Worm (Caenorhabditis elegans) whole organism, L1 larva: ENCODE data around the gene T25B9.4.

ENCODE experiments used
- C16A3.4 ChIP-seq: fragments of 150-350 bp; optimal IDR thresholded peaks from 2 replicates; lab custom pipeline; 2014; ENCODE audit warnings: missing biosample characterization, missing genetic modification characterization
- blmp-1 ChIP-seq: fragments of 150-350 bp; optimal IDR thresholded peaks from 2 replicates; lab custom pipeline; 2014; ENCODE audit warnings: missing biosample characterization, missing genetic modification characterization
- ceh-82 ChIP-seq, 3 experiments: fragments of 150-350 bp in 1 of 3; sonication (generic microtip) in 2 of 3; optimal IDR thresholded peaks; 2 replicates each; lab custom pipeline; 2014 to 2017; ENCODE audit warnings: missing biosample characterization in 3 of 3, missing genetic modification characterization in 3 of 3
- ceh-90 ChIP-seq: sonication (generic microtip); optimal IDR thresholded peaks from 2 replicates; lab custom pipeline; 2016; ENCODE audit warnings: missing genetic modification characterization, missing compliant biosample characterization
- efl-1 ChIP-seq, 4 experiments: fragments of 150-350 bp; optimal IDR thresholded peaks in 3 of 4; peaks in 1 of 4; 1 replicate in 1 of 4; 2 replicates in 3 of 4; lab custom pipeline; 2014; ENCODE audit warnings: missing biosample characterization in 2 of 4, missing genetic modification characterization in 2 of 4, missing genetic modification reagents in 2 of 4
- egl-27 ChIP-seq, 2 experiments: fragments of 150-350 bp in 1 of 2; sonication (generic microtip); optimal IDR thresholded peaks; 3 replicates each; lab custom pipeline; 2017 to 2018; ENCODE audit warnings: missing biosample characterization in 2 of 2, missing genetic modification characterization in 2 of 2, missing genetic modification reagents in 2 of 2
- elt-2 ChIP-seq: sonication (generic microtip); optimal IDR thresholded peaks from 2 replicates; lab custom pipeline; 2016; ENCODE audit warnings: missing genetic modification characterization, mild to moderate bottlenecking, inconsistent platforms, missing compliant biosample characterization, missing genetic modification reagents
- elt-3 ChIP-seq, 6 experiments: fragments of 150-350 bp in 1 of 6; sonication (generic microtip); optimal IDR thresholded peaks; 2 replicates each; lab custom pipeline; 2017 to 2018; ENCODE audit warnings: missing biosample characterization in 6 of 6, missing genetic modification characterization in 6 of 6, inconsistent platforms in 1 of 6
- fkh-10 ChIP-seq: sonication (generic microtip); optimal IDR thresholded peaks from 2 replicates; lab custom pipeline; 2017; ENCODE audit warnings: missing biosample characterization, missing genetic modification reagents, missing genetic modification characterization
- grh-1 ChIP-seq: fragments of 200-800 bp; sonication (Bioruptor generic); IDR thresholded peaks from 2 replicates; pipeline ENCODE4 v1.3.6; 2022; ENCODE audit warnings: missing genetic modification reagents, missing genetic modification characterization, missing compliant biosample characterization
- hlh-4 ChIP-seq: sonication (generic microtip); optimal IDR thresholded peaks from 2 replicates; lab custom pipeline; 2016; ENCODE audit warnings: mild to moderate bottlenecking, missing genetic modification characterization, missing compliant biosample characterization
- hpl-2 ChIP-seq: fragments of 150-350 bp; optimal IDR thresholded peaks from 2 replicates; lab custom pipeline; 2014; ENCODE audit warnings: missing biosample characterization, missing genetic modification reagents, missing genetic modification characterization
- irx-1 ChIP-seq: sonication (generic microtip); optimal IDR thresholded peaks from 2 replicates; lab custom pipeline; 2016; ENCODE audit warnings: missing genetic modification characterization, missing compliant biosample characterization
- lin-14 ChIP-seq: fragments of 200-800 bp; sonication (Bioruptor generic); optimal IDR thresholded peaks from 2 replicates; lab custom pipeline; 2018; ENCODE audit warnings: mild to moderate bottlenecking, missing genetic modification characterization, moderate library complexity, missing compliant biosample characterization
- lin-35 ChIP-seq, 2 experiments: fragments of 150-350 bp; optimal IDR thresholded peaks; 2 replicates each; lab custom pipeline; 2014; ENCODE audit warnings: missing biosample characterization in 2 of 2, missing genetic modification characterization in 2 of 2, missing genetic modification reagents in 2 of 2
- lsy-2 ChIP-seq, 2 experiments: fragments of 150-350 bp; optimal IDR thresholded peaks; 2 replicates each; lab custom pipeline; 2014; ENCODE audit warnings: missing biosample characterization in 2 of 2, missing genetic modification characterization in 2 of 2
- mdl-1 ChIP-seq, 2 experiments: fragments of 150-350 bp; optimal IDR thresholded peaks; 2 replicates each; lab custom pipeline; 2014 to 2017; ENCODE audit warnings: missing biosample characterization in 2 of 2, missing genetic modification characterization in 2 of 2, inconsistent platforms in 1 of 2
- mef-2 ChIP-seq: fragments of 150-350 bp; optimal IDR thresholded peaks from 2 replicates; lab custom pipeline; 2014; ENCODE audit warnings: missing biosample characterization, missing genetic modification characterization
- nhr-11 ChIP-seq: fragments of 150-350 bp; optimal IDR thresholded peaks from 2 replicates; lab custom pipeline; 2014; ENCODE audit warnings: missing biosample characterization, missing genetic modification characterization
- nhr-19 ChIP-seq: fragments of 200-800 bp; sonication (Bioruptor generic); conservative IDR thresholded peaks from 2 replicates; pipeline ENCODE4 v1.3.6; 2022; ENCODE audit warnings: missing genetic modification characterization, missing compliant biosample characterization
- nhr-20 ChIP-seq: sonication (generic microtip); optimal IDR thresholded peaks from 2 replicates; lab custom pipeline; 2016; ENCODE audit warnings: mild to moderate bottlenecking, missing genetic modification characterization, missing compliant biosample characterization
- nhr-237 ChIP-seq: fragments of 150-350 bp; optimal IDR thresholded peaks from 2 replicates; lab custom pipeline; 2014; ENCODE audit warnings: missing biosample characterization, missing genetic modification characterization
- nhr-47 ChIP-seq: sonication (generic microtip); optimal IDR thresholded peaks from 2 replicates; lab custom pipeline; 2016; ENCODE audit warnings: mild to moderate bottlenecking, missing genetic modification characterization, moderate library complexity, missing compliant biosample characterization
- nhr-71 ChIP-seq: sonication (generic microtip); optimal IDR thresholded peaks from 2 replicates; lab custom pipeline; 2016; ENCODE audit warnings: mild to moderate bottlenecking, missing genetic modification characterization, moderate library complexity, missing compliant biosample characterization
- nhr-77 ChIP-seq: fragments of 150-350 bp; optimal IDR thresholded peaks from 2 replicates; lab custom pipeline; 2014; ENCODE audit warnings: missing biosample characterization, missing genetic modification characterization
- nhr-84 ChIP-seq: sonication (generic microtip); optimal IDR thresholded peaks from 2 replicates; lab custom pipeline; 2017; ENCODE audit warnings: missing biosample characterization, missing genetic modification characterization
- nhr-85 ChIP-seq: sonication (generic microtip); peaks from one replicate; lab custom pipeline; 2016; ENCODE audit warnings: missing genetic modification characterization, inconsistent platforms, missing compliant biosample characterization
- nhr-90 ChIP-seq: sonication (generic microtip); optimal IDR thresholded peaks from 2 replicates; lab custom pipeline; 2016; ENCODE audit warnings: mild to moderate bottlenecking, missing genetic modification characterization, missing compliant biosample characterization; ENCODE audit not compliant: poor library complexity
- snu-23 ChIP-seq: sonication (generic microtip); optimal IDR thresholded peaks from 2 replicates; lab custom pipeline; 2016; ENCODE audit warnings: missing genetic modification characterization, missing compliant biosample characterization
- swsn-7 ChIP-seq: sonication (generic microtip); optimal IDR thresholded peaks from 2 replicates; lab custom pipeline; 2016; ENCODE audit warnings: missing genetic modification characterization, missing compliant biosample characterization
- tbx-2 ChIP-seq: sonication (generic microtip); optimal IDR thresholded peaks from 2 replicates; lab custom pipeline; 2016; ENCODE audit warnings: missing genetic modification characterization, missing compliant biosample characterization
- unc-130 ChIP-seq: fragments of 150-350 bp; optimal IDR thresholded peaks from 2 replicates; lab custom pipeline; 2017; ENCODE audit warnings: missing biosample characterization, missing genetic modification characterization, inconsistent platforms
- unc-62 ChIP-seq: fragments of 150-350 bp; optimal IDR thresholded peaks from 2 replicates; lab custom pipeline; 2014; ENCODE audit warnings: missing biosample characterization, missing genetic modification reagents, missing genetic modification characterization

The T25B9.4 gene

DNA sequence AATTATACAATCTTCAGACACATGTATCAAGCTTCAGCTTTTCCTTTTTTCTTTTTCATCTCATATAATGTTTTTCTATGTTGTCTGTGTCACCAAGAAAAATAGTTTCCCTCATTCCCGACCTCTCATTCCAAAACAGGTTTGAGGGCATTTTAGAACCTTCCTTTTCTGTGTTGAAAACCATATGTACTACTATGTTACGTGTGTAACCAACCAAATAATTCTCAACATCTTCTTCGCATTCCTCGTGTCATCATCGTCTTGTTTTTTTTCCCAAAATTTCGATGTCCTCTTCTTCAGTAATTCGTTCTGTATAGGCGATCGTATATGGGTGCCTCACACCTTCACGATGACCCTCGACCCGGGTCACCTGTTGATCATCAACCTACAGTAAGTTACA lies 32.8 kb upstream of the T25B9.4 start, which contains the start of gene pept-2:
TSS of gene pept-2 (plus strand) at position 301 of the 400 bp plus-strand sequence.
- TF ChIP-seq mef-2 (tag; lab: Kevin White, UChicago) (no peak), nhr-237 (tag; lab: Kevin White, UChicago) (no peak), egl-27 (tag; optimal IDR thresholded peaks at IDR 0.05; lab: Kevin White, UChicago) (no peak), nhr-85 (tag; lab: Kevin White, UChicago) (no peak), lsy-2 (tag; optimal IDR thresholded peaks at IDR 0.05; lab: Kevin White, UChicago) (no peak), irx-1 (tag; lab: Kevin White, UChicago) (no peak), nhr-11 (no peak), blmp-1 (tag; lab: Kevin White, UChicago) (peak; percentile 24)

DNA sequence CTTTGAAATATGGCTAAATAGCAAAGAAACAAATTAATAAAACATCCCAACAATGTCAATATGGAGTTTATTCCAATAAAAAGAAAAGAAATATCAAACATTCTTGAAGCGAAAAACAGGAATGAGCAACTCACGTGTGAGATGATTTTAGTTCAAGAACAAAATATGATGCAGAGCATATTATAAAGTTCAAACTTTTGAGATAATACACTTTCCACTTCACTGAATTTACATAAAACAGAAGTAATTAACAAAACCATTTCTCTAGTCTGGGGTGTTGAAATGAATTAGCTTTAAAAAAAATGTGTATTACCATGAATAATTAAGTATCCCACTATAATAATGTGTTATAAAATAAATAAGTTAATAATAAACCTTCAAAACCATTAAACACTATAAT lies 29.2 kb upstream of the T25B9.4 start, which contains the start of gene srd-7:
TSS of gene srd-7 (minus strand) at position 101 of the 400 bp plus-strand sequence.
- TF ChIP-seq egl-27 (tag; optimal IDR thresholded peaks at IDR 0.05; lab: Kevin White, UChicago) (no peak), efl-1 (optimal IDR thresholded peaks at IDR 0.05; lab: Kevin White, UChicago) (no peak), efl-1 (GFP tag; optimal IDR thresholded peaks at IDR 0.05 in 1 of 2; lab: Kevin White, UChicago) (peak in 1 of 2 experiments; percentile 29)

DNA sequence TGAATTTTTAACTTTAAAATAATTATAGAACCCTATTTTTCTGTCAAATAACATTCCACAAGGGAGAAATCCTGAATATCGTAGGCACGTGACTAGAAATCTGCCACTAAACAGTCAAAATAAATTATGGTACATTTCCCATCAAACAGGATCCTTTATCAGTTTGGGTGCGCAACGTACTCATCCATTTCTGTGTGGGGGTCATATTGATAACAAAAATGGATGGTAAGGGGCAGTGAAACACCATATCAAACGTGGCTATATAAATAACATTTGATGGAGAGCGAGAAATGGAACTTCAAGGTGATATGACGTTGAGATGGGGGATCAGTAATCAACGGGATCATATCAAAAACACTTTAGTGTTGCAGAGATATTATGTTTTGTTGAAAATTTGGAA lies 26.6 kb upstream of the T25B9.4 start:
- TF ChIP-seq mdl-1 (tag; optimal IDR thresholded peaks at IDR 0.05; lab: Kevin White, UChicago) (peak in 1 of 2 experiments; percentile 27), ceh-90 (no peak), snu-23 (peak; percentile 34), nhr-11 (no peak), nhr-85 (tag; lab: Kevin White, UChicago) (peak; percentile 90), nhr-90 (tag; lab: Kevin White, UChicago) (peak; percentile 43), elt-3 (tag; optimal IDR thresholded peaks at IDR 0.05; lab: Kevin White, UChicago) (peak in 5 of 6 experiments; percentile 18 to 91 (median 49)), nhr-77 (tag; lab: Kevin White, UChicago) (no peak), tbx-2 (tag; lab: Kevin White, UChicago) (peak; percentile 24), nhr-20 (peak; percentile 66), hlh-4 (tag; lab: Kevin White, UChicago) (no peak), lin-35 (GFP tag; optimal IDR thresholded peaks at IDR 0.05; lab: Kevin White, UChicago) (peak in 1 of 2 experiments; percentile 25), lsy-2 (tag; optimal IDR thresholded peaks at IDR 0.05; lab: Kevin White, UChicago) (peak in 1 of 2 experiments; percentile 23), nhr-19 (peak; percentile 38; the same call in 1 of the 2 replicates), lin-14 (GFP tag; lab: Kevin White, UChicago) (peak; percentile 50), blmp-1 (tag; lab: Kevin White, UChicago) (peak; percentile 72)

ce11 chrIV:10782014-10782413 lies 24.5 kb upstream of the T25B9.4 start:
- TF ChIP-seq lin-14 (GFP tag; lab: Kevin White, UChicago) (peak; percentile 66), blmp-1 (tag; lab: Kevin White, UChicago) (peak; percentile 97), nhr-85 (tag; lab: Kevin White, UChicago) (peak; percentile 95), nhr-90 (tag; lab: Kevin White, UChicago) (peak; percentile 75), unc-62 (GFP tag; lab: Kevin White, UChicago) (no peak), tbx-2 (tag; lab: Kevin White, UChicago) (peak; percentile 62), nhr-19 (peak; percentile 65), nhr-71 (tag; lab: Kevin White, UChicago) (peak; percentile 78), nhr-84 (no peak), swsn-7 (no peak), lsy-2 (tag; optimal IDR thresholded peaks at IDR 0.05; lab: Kevin White, UChicago) (peak in 1 of 2 experiments; percentile 61), mdl-1 (tag; optimal IDR thresholded peaks at IDR 0.05; lab: Kevin White, UChicago) (peak in 1 of 2 experiments; percentile 93), hpl-2 (no peak), elt-2 (no peak), nhr-47 (tag; lab: Kevin White, UChicago) (peak; percentile 22), unc-130 (tag; lab: Kevin White, UChicago) (peak; percentile 29), nhr-20 (peak; percentile 88), elt-3 (tag; optimal IDR thresholded peaks at IDR 0.05; lab: Kevin White, UChicago) (peak in 3 of 6 experiments; percentile 69 to 95 (median 93)), grh-1 (GFP tag; lab: Robert Waterston, UW) (peak; percentile 38; the same call in 1 of the 2 replicates), efl-1 (optimal IDR thresholded peaks at IDR 0.05; lab: Kevin White, UChicago) (no peak), efl-1 (GFP tag; optimal IDR thresholded peaks at IDR 0.05 in 1 of 2; lab: Kevin White, UChicago) (peak in 1 of 2 experiments; percentile 89), ceh-82 (tag; optimal IDR thresholded peaks at IDR 0.05; lab: Kevin White, UChicago) (no peak), C16A3.4 (peak; percentile 20), snu-23 (peak; percentile 62), fkh-10 (GFP tag; lab: Kevin White, UChicago) (no peak), lin-35 (GFP tag; optimal IDR thresholded peaks at IDR 0.05; lab: Kevin White, UChicago) (peak in 1 of 2 experiments; percentile 62)
